Fruit fly (Drosophila melanogaster) whole organism, prepupa: Measurements from ENCODE around the gene CG6652.

Experiments used
- Blimp-1 ChIP-seq: fragments of 200-800 bp; sonication (Bioruptor generic); optimal IDR thresholded peaks from 3 replicates; lab custom pipeline; 2017; ENCODE audit warnings: missing biosample characterization, missing genetic modification characterization, mild to moderate bottlenecking, moderate library complexity, missing genetic modification reagents
- CG10631 ChIP-seq: fragments of 200-800 bp; sonication (Bioruptor generic); optimal IDR thresholded peaks from 2 replicates; lab custom pipeline; 2016; ENCODE audit warnings: missing biosample characterization, missing genetic modification characterization
- CG10669 ChIP-seq: fragments of 200-800 bp; sonication (Bioruptor generic); optimal IDR thresholded peaks from 3 replicates; lab custom pipeline; 2018; ENCODE audit warnings: missing biosample characterization, mild to moderate bottlenecking, missing genetic modification characterization, moderate library complexity
- CG11294 ChIP-seq: fragments of 200-800 bp; sonication (Bioruptor generic); IDR thresholded peaks from 2 replicates; pipeline ENCODE4 v1.3.6; 2022; ENCODE audit warnings: missing biosample characterization, missing genetic modification characterization
- CG11762 ChIP-seq: fragments of 200-800 bp; sonication (Bioruptor generic); optimal IDR thresholded peaks from 3 replicates; lab custom pipeline; 2016; ENCODE audit warnings: missing biosample characterization, missing genetic modification characterization; ENCODE audit not compliant: insufficient read depth
- CG11902 ChIP-seq: fragments of 200-800 bp; sonication (Bioruptor generic); optimal IDR thresholded peaks from 3 replicates; lab custom pipeline; 2016; ENCODE audit warnings: missing biosample characterization, missing genetic modification characterization
- CG16779 ChIP-seq: fragments of 200-800 bp; sonication (Bioruptor generic); optimal IDR thresholded peaks from 3 replicates; lab custom pipeline; 2017; ENCODE audit warnings: missing biosample characterization, mild to moderate bottlenecking, missing genetic modification characterization
- CG3032 ChIP-seq: fragments of 200-800 bp; optimal IDR thresholded peaks from 2 replicates; lab custom pipeline; 2019; ENCODE audit warnings: missing biosample characterization, mild to moderate bottlenecking, missing genetic modification characterization, moderate library complexity
- CG31627 ChIP-seq: fragments of 200-800 bp; sonication (Bioruptor generic); optimal IDR thresholded peaks from 3 replicates; lab custom pipeline; 2016; ENCODE audit warnings: missing biosample characterization, missing genetic modification characterization
- CG32006 ChIP-seq: fragments of 200-800 bp; sonication (Bioruptor generic); optimal IDR thresholded peaks from 3 replicates; lab custom pipeline; 2017; ENCODE audit warnings: missing biosample characterization, mild to moderate bottlenecking, missing genetic modification characterization
- CG3919 ChIP-seq: fragments of 200-800 bp; sonication (Bioruptor generic); optimal IDR thresholded peaks from 3 replicates; lab custom pipeline; 2016; ENCODE audit warnings: missing biosample characterization, missing genetic modification characterization
- CG4318 ChIP-seq: fragments of 200-800 bp; sonication (Bioruptor generic); optimal IDR thresholded peaks from 3 replicates; lab custom pipeline; 2017; ENCODE audit warnings: missing biosample characterization, mild to moderate bottlenecking, missing genetic modification characterization
- CG6163 ChIP-seq: fragments of 200-800 bp; sonication (Bioruptor generic); IDR thresholded peaks from 3 replicates; pipeline ENCODE4 v1.3.6; 2022; ENCODE audit warnings: missing biosample characterization, missing genetic modification characterization
- CG6276 ChIP-seq: fragments of 200-800 bp; sonication (Bioruptor generic); optimal IDR thresholded peaks from 2 replicates; lab custom pipeline; 2017; ENCODE audit warnings: missing biosample characterization, mild to moderate bottlenecking, missing genetic modification characterization
- CG6792 ChIP-seq: fragments of 200-800 bp; sonication (Bioruptor generic); optimal IDR thresholded peaks from 3 replicates; lab custom pipeline; 2016; ENCODE audit warnings: missing biosample characterization, missing genetic modification characterization
- CG6808 ChIP-seq: fragments of 200-800 bp; sonication (Bioruptor generic); optimal IDR thresholded peaks from 3 replicates; lab custom pipeline; 2017; ENCODE audit warnings: missing biosample characterization, missing genetic modification characterization, mild to moderate bottlenecking, moderate library complexity, missing genetic modification reagents
- CG6854 ChIP-seq: fragments of 200-800 bp; sonication (Bioruptor generic); optimal IDR thresholded peaks from 2 replicates; lab custom pipeline; 2017; ENCODE audit warnings: missing biosample characterization, mild to moderate bottlenecking, missing genetic modification characterization
- CG7368 ChIP-seq: fragments of 200-800 bp; sonication (Bioruptor generic); optimal IDR thresholded peaks from 3 replicates; lab custom pipeline; 2016; ENCODE audit warnings: missing biosample characterization, missing genetic modification characterization
- CG8119 ChIP-seq: fragments of 200-800 bp; sonication (Bioruptor generic); IDR thresholded peaks from 3 replicates; pipeline ENCODE4 v1.3.6; 2022; ENCODE audit warnings: missing biosample characterization, missing genetic modification characterization
- CG8319 ChIP-seq: fragments of 200-800 bp; sonication (Bioruptor generic); optimal IDR thresholded peaks from 3 replicates; lab custom pipeline; 2016; ENCODE audit warnings: missing biosample characterization, missing genetic modification characterization
- CG8632 ChIP-seq: fragments of 200-800 bp; sonication (Bioruptor generic); optimal IDR thresholded peaks from 3 replicates; lab custom pipeline; 2016; ENCODE audit warnings: missing biosample characterization, missing genetic modification characterization
- Eip78C ChIP-seq: fragments of 200-800 bp; sonication (Bioruptor generic); peaks from one replicate; lab custom pipeline; 2016; ENCODE audit warnings: missing biosample characterization, missing genetic modification characterization
- Eip93F ChIP-seq: fragments of 200-800 bp; sonication (Bioruptor generic); optimal IDR thresholded peaks from 2 replicates; lab custom pipeline; 2016; ENCODE audit warnings: missing biosample characterization, mild to moderate bottlenecking, missing genetic modification characterization
- Ets21C ChIP-seq: fragments of 200-800 bp; sonication (Bioruptor generic); optimal IDR thresholded peaks from 3 replicates; lab custom pipeline; 2016; ENCODE audit warnings: missing biosample characterization, missing genetic modification characterization
- Ets96B ChIP-seq: fragments of 200-800 bp; optimal IDR thresholded peaks from 2 replicates; lab custom pipeline; 2019; ENCODE audit warnings: missing biosample characterization, mild to moderate bottlenecking, missing genetic modification characterization, moderate library complexity
- Gug ChIP-seq: fragments of 200-800 bp; sonication (Bioruptor generic); IDR thresholded peaks from 2 replicates; pipeline ENCODE4 v1.3.6; 2022; ENCODE audit warnings: missing biosample characterization, missing genetic modification characterization
- Hr39 ChIP-seq: fragments of 200-800 bp; sonication (Bioruptor generic); optimal IDR thresholded peaks from 2 replicates; lab custom pipeline; 2016; ENCODE audit warnings: missing biosample characterization, missing genetic modification characterization
- Hr4 ChIP-seq: fragments of 200-800 bp; sonication (Bioruptor generic); optimal IDR thresholded peaks from 3 replicates; lab custom pipeline; 2016; ENCODE audit warnings: missing biosample characterization, missing genetic modification characterization
- Lpt ChIP-seq: fragments of 200-800 bp; sonication (Bioruptor generic); optimal IDR thresholded peaks from 3 replicates; lab custom pipeline; 2016; ENCODE audit warnings: missing biosample characterization, missing genetic modification characterization
- Met ChIP-seq: fragments of 200-800 bp; sonication (Bioruptor generic); optimal IDR thresholded peaks from 3 replicates; lab custom pipeline; 2016; ENCODE audit warnings: missing biosample characterization, missing genetic modification characterization
- Sox102F ChIP-seq: fragments of 200-800 bp; sonication (Bioruptor generic); optimal IDR thresholded peaks from 2 replicates; lab custom pipeline; 2016; ENCODE audit warnings: missing biosample characterization, mild to moderate bottlenecking, missing genetic modification characterization
- Sox14 ChIP-seq: fragments of 200-800 bp; sonication (Bioruptor generic); optimal IDR thresholded peaks from 3 replicates; lab custom pipeline; 2016; ENCODE audit warnings: missing biosample characterization, missing genetic modification characterization
- Sox15 ChIP-seq: fragments of 200-800 bp; sonication (Bioruptor generic); optimal IDR thresholded peaks from 3 replicates; lab custom pipeline; 2016; ENCODE audit warnings: missing biosample characterization, missing genetic modification characterization
- cyc ChIP-seq: fragments of 200-800 bp; sonication (Bioruptor generic); optimal IDR thresholded peaks from 3 replicates; lab custom pipeline; 2016; ENCODE audit warnings: missing biosample characterization, missing genetic modification characterization
- dac ChIP-seq: fragments of 200-800 bp; sonication (Bioruptor generic); optimal IDR thresholded peaks from 2 replicates; lab custom pipeline; 2017; ENCODE audit warnings: missing biosample characterization, mild to moderate bottlenecking, missing genetic modification characterization
- esn ChIP-seq: fragments of 200-800 bp; sonication (Bioruptor generic); optimal IDR thresholded peaks from 2 replicates; lab custom pipeline; 2016; ENCODE audit warnings: missing biosample characterization, mild to moderate bottlenecking, missing genetic modification characterization, moderate library complexity
- fd59A ChIP-seq: fragments of 200-800 bp; sonication (Bioruptor generic); optimal IDR thresholded peaks from 2 replicates; lab custom pipeline; 2017; ENCODE audit warnings: missing biosample characterization, mild to moderate bottlenecking, missing genetic modification characterization, missing genetic modification reagents
- fd85E ChIP-seq: fragments of 200-800 bp; sonication (Bioruptor generic); optimal IDR thresholded peaks from 3 replicates; lab custom pipeline; 2016; ENCODE audit warnings: missing biosample characterization, missing genetic modification characterization
- fkh ChIP-seq: fragments of 200-800 bp; sonication (Bioruptor generic); optimal IDR thresholded peaks from 3 replicates; lab custom pipeline; 2017; ENCODE audit warnings: missing biosample characterization, mild to moderate bottlenecking, missing genetic modification characterization, moderate library complexity
- lz ChIP-seq: fragments of 200-800 bp; sonication (Bioruptor generic); optimal IDR thresholded peaks from 3 replicates; lab custom pipeline; 2016; ENCODE audit warnings: missing biosample characterization, missing genetic modification characterization
- net ChIP-seq: fragments of 200-800 bp; sonication (Bioruptor generic); optimal IDR thresholded peaks from 3 replicates; lab custom pipeline; 2016; ENCODE audit warnings: missing biosample characterization, missing genetic modification characterization
- spab ChIP-seq: fragments of 200-800 bp; sonication (Bioruptor generic); optimal IDR thresholded peaks from 2 replicates; lab custom pipeline; 2017; ENCODE audit warnings: missing biosample characterization, mild to moderate bottlenecking, missing genetic modification characterization, missing genetic modification reagents
- ss ChIP-seq, 2 experiments: fragments of 200-800 bp; sonication (Bioruptor generic); optimal IDR thresholded peaks; 2 replicates in 1 of 2; 3 replicates in 1 of 2; lab custom pipeline; 2017 to 2018; ENCODE audit warnings: mild to moderate bottlenecking in 2 of 2, missing biosample characterization in 2 of 2, missing genetic modification characterization in 2 of 2, moderate library complexity in 1 of 2
- svp ChIP-seq: fragments of 200-800 bp; sonication (Bioruptor generic); peaks from one replicate; lab custom pipeline; 2016; ENCODE audit warnings: missing biosample characterization, missing genetic modification characterization
- topi ChIP-seq: fragments of 200-800 bp; sonication (Bioruptor generic); optimal IDR thresholded peaks from 3 replicates; lab custom pipeline; 2016; ENCODE audit warnings: missing biosample characterization, missing genetic modification characterization
- vri ChIP-seq: fragments of 200-800 bp; sonication (Bioruptor generic); optimal IDR thresholded peaks from 3 replicates; lab custom pipeline; 2016; ENCODE audit warnings: missing biosample characterization, mild to moderate bottlenecking, missing genetic modification characterization

The CG6652 gene

dm6 chr3L:17015663-17016575 is 6.7 kb downstream of the CG6652 start, which contains the start of the genes CG6664 and CG7728:
Gene CG6664 (minus strand): TSS chr3L:17016180.
Gene CG7728 (plus strand): TSS chr3L:17016536.
- TF ChIP-seq CG11762 (GFP tag; lab: Kevin White, UChicago) (peak; percentile 37), fd59A (GFP tag; lab: Kevin White, UChicago) (peak; percentile 34), CG8119 (GFP tag; lab: Robert Waterston, UW) (no peak), CG31627 (GFP tag; lab: Kevin White, UChicago) (peak; percentile 65), CG6163 (GFP tag; lab: Robert Waterston, UW) (0 out of 3 replicates have a peak, but pooled peaks have one; percentile 47), vri (GFP tag; lab: Kevin White, UChicago) (no peak), Lpt (GFP tag; lab: Kevin White, UChicago) (peak; percentile 19), CG8319 (GFP tag; lab: Kevin White, UChicago) (no peak), topi (GFP tag; lab: Kevin White, UChicago) (peak; percentile 60), lz (GFP tag; lab: Kevin White, UChicago) (peak; percentile 71), Sox15 (peak; percentile 42), CG10631 (no peak), Sox14 (peak; percentile 42), CG3032 (tag; lab: Kevin White, UChicago) (peak; percentile 64), esn (GFP tag; lab: Kevin White, UChicago) (peak; percentile 67), Blimp-1 (GFP tag; lab: Kevin White, UChicago) (peak; percentile 6), cyc (peak; percentile 57), CG3919 (GFP tag; lab: Kevin White, UChicago) (peak; percentile 33), CG10669 (GFP tag; lab: Kevin White, UChicago) (no peak), Ets21C (GFP tag; lab: Kevin White, UChicago) (peak; percentile 54), CG11902 (GFP tag; lab: Kevin White, UChicago) (peak; percentile 41), net (GFP tag; lab: Kevin White, UChicago) (no peak), CG8632 (GFP tag; lab: Kevin White, UChicago) (peak; percentile 48), fkh (GFP tag; lab: Kevin White, UChicago) (peak; percentile 99), Met (GFP tag; lab: Kevin White, UChicago) (no peak), Eip78C (peak; percentile 60), Hr39 (GFP tag; lab: Kevin White, UChicago) (peak; percentile 56), dac (GFP tag; lab: Kevin White, UChicago) (peak; percentile 15), CG6792 (peak; percentile 14)
- TF ChIP-seq, all 60 proteins: peak for 22

- peak; percentile 53 for TF ChIP-seq CG10669 (GFP tag; lab: Kevin White, UChicago)
- TF ChIP-seq CG6854 (GFP tag; lab: Kevin White, UChicago) = peak; percentile 81
- TF ChIP-seq Gug (GFP tag; lab: Robert Waterston, UW) = no peak
- no peak for TF ChIP-seq dac (GFP tag; lab: Kevin White, UChicago)
- TF ChIP-seq CG8119 (GFP tag; lab: Robert Waterston, UW) = peak; percentile 18; the same call in 1 of the 3 replicates
- TF ChIP-seq CG4318 (GFP tag; lab: Kevin White, UChicago) = no peak
- TF ChIP-seq esn (GFP tag; lab: Kevin White, UChicago) = peak; percentile 63
- peak; percentile 68 for TF ChIP-seq Met (GFP tag; lab: Kevin White, UChicago)
- peak; percentile 77 for TF ChIP-seq svp (GFP tag; lab: Kevin White, UChicago)
- peak; percentile 6 for TF ChIP-seq CG32006 (GFP tag; lab: Kevin White, UChicago)
- no peak for TF ChIP-seq fd85E (GFP tag; lab: Kevin White, UChicago)
- TF ChIP-seq Blimp-1 (GFP tag; lab: Kevin White, UChicago) = peak; percentile 68
- TF ChIP-seq topi (GFP tag; lab: Kevin White, UChicago) = peak; percentile 60
- TF ChIP-seq Sox15 = no peak
- no peak for TF ChIP-seq Ets96B (tag; lab: Kevin White, UChicago)
- TF ChIP-seq Sox102F (GFP tag; lab: Kevin White, UChicago) = peak; percentile 49
- TF ChIP-seq Hr4 (GFP tag; lab: Kevin White, UChicago) = no peak
- peak; percentile 42 for TF ChIP-seq CG16779 (tag; lab: Kevin White, UChicago)
- TF ChIP-seq spab (GFP tag; lab: Kevin White, UChicago) = no peak
- TF ChIP-seq CG6808 (GFP tag; lab: Kevin White, UChicago) = peak; percentile 69
- peak; percentile 73 to 78 for TF ChIP-seq ss (GFP tag; optimal IDR thresholded peaks at IDR 0.05; lab: Kevin White, UChicago)
- TF ChIP-seq CG8632 (GFP tag; lab: Kevin White, UChicago) = peak; percentile 40
- no peak for TF ChIP-seq CG6276 (GFP tag; lab: Kevin White, UChicago)
- TF ChIP-seq CG7368 (GFP tag; lab: Kevin White, UChicago) = peak; percentile 51
- TF ChIP-seq Eip93F (GFP tag; lab: Kevin White, UChicago) = no peak
- TF ChIP-seq CG11294 (GFP tag; lab: Robert Waterston, UW) = no peak
Observed at dm6 chr3L:17012017-17012719, 10.5 kb downstream of the CG6652 start, which contains the start of gene CG3764. Gene CG3764 (minus strand): TSS chr3L:17012565.
